Worm (Caenorhabditis elegans): ENCODE data around the gene T16G12.8.

The T16G12.8 gene

DNA sequence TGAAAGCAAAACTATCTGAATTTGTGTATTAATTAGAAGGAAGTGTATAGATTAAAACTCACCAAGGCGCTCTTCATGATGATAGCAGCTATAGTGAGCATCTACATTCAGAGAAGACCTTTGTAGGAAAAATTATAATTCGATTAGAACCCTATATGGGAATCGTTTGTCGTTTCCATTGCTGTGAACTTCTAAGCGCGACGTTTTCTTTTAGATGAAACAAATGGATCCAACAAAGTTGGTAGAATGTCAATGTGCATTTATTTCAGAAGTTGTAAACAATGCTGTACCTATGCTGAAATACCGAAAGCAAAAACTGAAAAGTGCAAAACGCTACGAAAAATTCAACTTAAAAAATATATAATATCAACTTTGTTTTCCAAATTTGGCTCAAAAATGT is 3.1 kb upstream of the T16G12.8 start, which contains the start of gene T16G12.10:
Gene T16G12.10, minus strand, starts transcription at position 101 of the 400 bp plus-strand sequence.
- no peak for TF ChIP-seq unc-62 (GFP tag; optimal IDR thresholded peaks at IDR 0.05)

DNA sequence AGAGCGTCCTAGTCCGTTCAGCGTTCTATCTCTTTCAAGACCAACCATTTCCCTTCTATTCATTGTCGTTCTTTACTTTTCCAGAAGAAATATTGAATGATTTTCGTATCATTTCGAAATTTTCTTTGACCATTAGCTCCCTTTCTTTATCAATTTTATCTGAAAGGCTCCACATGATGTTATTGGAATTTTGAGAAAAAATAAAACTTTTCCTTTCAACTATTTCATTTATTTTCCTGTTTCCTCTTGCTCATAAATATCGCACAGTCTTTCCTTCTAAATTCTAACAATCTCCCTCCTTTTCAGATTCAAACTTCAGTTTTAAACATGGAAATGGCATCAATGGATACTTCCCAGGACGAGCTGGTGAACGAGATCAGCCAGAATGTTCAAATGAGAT is 1.6 kb upstream of the T16G12.8 start, which contains the start of gene T16G12.4:
Gene T16G12.4, plus strand, starts transcription at position 301 of the 400 bp plus-strand sequence.
- no peak for TF ChIP-seq unc-62 (GFP tag; optimal IDR thresholded peaks at IDR 0.05)

- TF ChIP-seq unc-62 (GFP tag; optimal IDR thresholded peaks at IDR 0.05) = no peak
These were observed 1.5 kb downstream of the T16G12.8 start, which contains the start of gene T16G12.13 for ce11 chrIII:10060573-10060972. Gene T16G12.13 (plus strand): TSS chrIII:10060865.

DNA sequence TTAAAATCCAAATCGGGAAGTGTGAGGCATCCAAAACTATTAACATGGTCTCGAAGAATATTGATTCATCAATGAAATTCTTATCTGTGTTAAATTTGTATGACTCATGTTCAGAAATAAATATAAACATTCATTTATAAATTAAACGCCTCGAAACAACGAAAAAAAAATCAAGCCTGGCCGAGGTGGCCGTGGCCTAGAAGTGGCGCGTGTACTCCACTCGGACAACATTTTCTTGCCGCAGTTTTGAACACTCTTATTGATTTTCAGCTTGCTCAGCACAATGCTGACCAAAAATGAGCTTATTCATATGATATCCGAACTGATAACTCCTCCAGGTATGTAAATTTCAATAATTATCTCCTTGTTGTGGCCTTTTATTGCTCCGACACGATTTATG is 5.0 kb downstream of the T16G12.8 start, which contains the start of gene ekl-6:
Gene ekl-6, plus strand, starts transcription at position 265 of the 400 bp plus-strand sequence.
- no peak for TF ChIP-seq unc-62 (GFP tag; optimal IDR thresholded peaks at IDR 0.05)

ce11 chrIII:10069278-10069677 is 10.2 kb downstream of the T16G12.8 start, which contains the start of gene T16G12.6:
Gene T16G12.6 (plus strand): TSS chrIII:10069578.
- TF ChIP-seq unc-62 (GFP tag; optimal IDR thresholded peaks at IDR 0.05) = no peak

DNA sequence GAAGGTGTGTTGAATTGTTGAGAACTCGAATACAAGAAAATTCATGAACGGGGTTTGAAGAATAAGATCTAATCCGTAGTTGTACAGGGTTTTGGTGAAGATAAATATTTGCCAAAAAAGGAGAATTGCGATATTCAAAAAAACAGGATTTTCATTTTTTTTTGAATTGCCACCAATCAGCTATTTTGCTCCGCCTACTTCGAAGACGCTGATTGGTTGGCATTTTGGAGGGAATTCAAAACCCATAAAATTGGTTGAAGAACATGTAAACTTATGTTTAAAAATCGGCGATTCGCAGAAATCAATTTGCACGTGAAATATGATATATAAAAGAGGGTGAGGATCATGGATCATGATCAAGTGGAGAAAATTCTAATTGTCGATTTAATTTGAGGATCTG is 16.9 kb downstream of the T16G12.8 start:
- TF ChIP-seq unc-62 (GFP tag; optimal IDR thresholded peaks at IDR 0.05) = no peak

DNA sequence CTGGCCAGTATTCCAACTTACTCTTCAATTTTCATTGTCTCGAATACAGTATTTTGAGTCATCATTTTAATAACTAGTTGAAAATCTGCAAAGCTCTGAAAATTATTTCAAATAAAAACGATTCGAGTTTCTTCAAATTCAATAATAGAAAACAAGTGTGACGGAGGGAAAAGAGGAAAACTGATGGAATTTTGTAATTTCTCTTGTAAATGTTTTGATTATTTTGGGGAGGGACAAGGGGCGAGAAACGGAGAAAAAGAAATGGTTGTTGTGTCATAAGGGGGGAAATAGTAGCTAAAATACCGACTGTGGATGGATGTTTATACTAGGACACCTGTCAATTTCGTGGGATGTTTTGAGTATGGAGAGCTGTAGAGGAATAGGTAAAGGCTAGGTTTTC is 19.0 kb downstream of the T16G12.8 start, which contains the start of gene T16G12.9:
Gene T16G12.9, minus strand, starts transcription at position 101 of the 400 bp plus-strand sequence.
- no peak for TF ChIP-seq unc-62 (GFP tag; optimal IDR thresholded peaks at IDR 0.05)

DNA sequence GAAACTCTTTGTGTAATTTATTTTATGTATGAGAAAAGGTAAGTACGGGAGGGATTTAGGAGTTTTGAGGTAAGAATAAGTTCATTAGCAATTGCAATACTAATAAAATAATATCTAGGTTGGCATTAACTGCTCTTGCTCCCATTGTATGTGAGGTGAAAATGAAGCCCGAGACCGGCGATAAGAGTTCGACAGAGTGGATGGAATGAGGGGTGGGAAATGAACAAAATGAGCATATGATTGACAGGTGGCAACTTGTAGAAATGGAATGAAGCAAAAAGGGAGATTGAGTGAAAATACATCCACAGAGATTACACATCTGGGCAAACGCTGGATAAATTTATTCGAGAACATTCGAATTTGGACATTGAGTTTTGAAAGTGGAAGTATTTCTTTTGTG is 19.7 kb downstream of the T16G12.8 start:
- no peak for TF ChIP-seq unc-62 (GFP tag; optimal IDR thresholded peaks at IDR 0.05)

DNA sequence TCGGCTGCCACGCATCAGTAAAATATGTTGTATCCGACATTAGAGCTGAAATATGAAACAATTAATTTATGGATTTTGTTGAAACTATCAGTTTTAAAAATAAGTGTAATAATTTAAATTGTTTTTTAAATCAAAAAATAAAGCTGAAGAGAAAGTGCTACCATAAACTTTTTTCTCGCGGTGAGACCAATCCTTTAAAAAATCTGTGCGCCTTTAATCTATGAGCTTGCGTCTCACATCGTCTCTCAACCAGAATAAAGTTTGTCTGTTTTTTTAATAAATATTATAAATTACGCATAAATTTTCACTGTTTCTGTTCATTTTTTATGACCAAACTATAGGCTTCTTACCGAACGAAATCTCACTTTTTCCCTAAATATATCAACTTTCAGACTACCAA is 24.1 kb downstream of the T16G12.8 start, which contains the start of gene T16H12.3:
Gene T16H12.3, minus strand, starts transcription at position 51 of the 400 bp plus-strand sequence.
- TF ChIP-seq unc-62 (GFP tag; optimal IDR thresholded peaks at IDR 0.05) = no peak

DNA sequence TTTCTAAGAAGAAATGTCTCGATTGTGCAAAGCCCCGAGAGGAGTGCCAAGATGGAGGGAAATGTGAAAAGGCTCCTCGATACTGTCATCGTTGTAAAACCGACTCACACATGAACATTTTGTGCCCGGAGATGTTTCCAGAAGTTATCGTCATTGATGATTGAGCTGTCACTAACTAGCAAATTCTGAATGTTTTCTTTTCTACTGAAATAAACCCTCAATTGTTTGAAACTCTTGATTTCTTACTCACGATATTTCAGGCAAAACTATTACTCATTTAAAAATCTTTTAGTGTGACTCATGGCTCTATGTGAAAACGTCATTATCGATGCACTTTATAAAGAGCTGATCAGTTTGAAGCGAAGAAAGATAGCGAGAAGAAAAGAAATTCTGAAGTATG is 26.0 kb downstream of the T16G12.8 start, which contains the start of gene T16H12.13:
Gene T16H12.13, plus strand, starts transcription at position 301 of the 400 bp plus-strand sequence.
- TF ChIP-seq unc-62 (GFP tag; optimal IDR thresholded peaks at IDR 0.05) = no peak

- no peak for TF ChIP-seq unc-62 (GFP tag; optimal IDR thresholded peaks at IDR 0.05)
These were observed 26.5 kb downstream of the T16G12.8 start for ce11 chrIII:10085574-10085973.

DNA sequence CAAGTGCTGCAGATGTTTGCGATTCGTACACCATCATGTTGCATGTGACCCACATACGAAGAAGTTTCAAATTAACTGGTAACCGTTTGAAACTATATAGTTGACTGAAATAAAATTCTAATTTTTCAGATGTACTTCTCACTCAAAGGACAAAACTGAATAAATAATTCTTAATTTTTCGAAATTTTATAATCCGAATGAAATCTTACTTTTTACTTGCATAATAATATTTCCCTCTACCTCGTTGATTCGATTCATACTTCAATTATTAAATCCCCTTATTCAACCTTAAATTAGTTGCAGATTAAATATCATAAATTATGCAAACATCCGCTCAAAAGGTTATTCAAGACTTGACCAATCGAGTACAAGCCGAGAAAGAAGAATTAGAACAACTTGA is 26.9 kb downstream of the T16G12.8 start, which contains the start of gene T16H12.2:
Gene T16H12.2, plus strand, starts transcription at position 301 of the 400 bp plus-strand sequence.
- TF ChIP-seq unc-62 (GFP tag; optimal IDR thresholded peaks at IDR 0.05) = no peak

DNA sequence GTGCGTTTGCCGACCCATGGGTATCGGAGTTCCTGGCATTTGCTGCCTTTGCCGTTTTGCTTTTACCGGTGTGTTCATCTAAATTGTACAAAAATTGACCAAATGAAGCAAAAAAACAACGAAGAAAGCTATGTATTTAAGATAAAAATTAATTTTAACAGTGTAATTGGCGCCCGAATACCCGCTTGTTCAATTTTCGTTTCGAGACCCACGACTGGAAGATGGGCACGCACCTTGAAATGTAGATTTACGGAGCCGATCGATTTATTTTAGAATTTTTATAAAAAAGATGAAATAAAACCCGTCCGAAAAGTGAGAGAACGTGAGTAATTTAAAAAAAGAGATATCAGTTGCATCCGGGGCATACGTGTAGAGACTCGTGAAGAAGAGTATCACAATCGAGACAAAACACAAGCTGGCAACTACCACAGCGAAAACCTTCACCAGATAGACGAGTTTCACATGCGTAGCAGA is 29.4 kb downstream of the T16G12.8 start, which contains the start of gene hal-2:
Gene hal-2, minus strand, starts transcription at position 424 of the 474 bp plus-strand sequence.
- no peak for TF ChIP-seq unc-62 (GFP tag; optimal IDR thresholded peaks at IDR 0.05)

ce11 chrIII:10090685-10091084 is 31.6 kb downstream of the T16G12.8 start, which contains the start of gene gtf-2H2C:
Gene gtf-2H2C (minus strand): TSS chrIII:10090785.
- TF ChIP-seq unc-62 (GFP tag; optimal IDR thresholded peaks at IDR 0.05) = no peak

DNA sequence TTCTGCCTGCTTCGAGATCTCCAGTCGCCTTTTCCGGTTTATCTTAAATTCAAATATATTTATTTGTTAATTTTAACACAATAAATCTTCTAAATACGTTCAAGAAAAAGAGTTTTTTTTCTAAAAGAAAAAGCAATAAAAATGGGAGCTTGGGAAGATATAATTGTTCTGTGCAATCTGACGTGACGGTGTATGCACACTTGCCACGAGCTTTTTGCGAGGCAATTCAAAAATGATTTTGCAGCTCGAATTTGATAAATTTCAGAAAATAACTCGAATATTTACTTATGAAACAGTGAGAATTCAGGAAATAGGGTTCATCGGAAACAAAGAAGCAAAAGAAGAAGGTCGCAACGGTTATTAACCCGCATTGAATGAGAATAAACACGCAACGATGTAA is 34.0 kb downstream of the T16G12.8 start:
- no peak for TF ChIP-seq unc-62 (GFP tag; optimal IDR thresholded peaks at IDR 0.05)

ce11 chrIII:10094538-10094937 is 35.4 kb downstream of the T16G12.8 start:
- TF ChIP-seq unc-62 (GFP tag; optimal IDR thresholded peaks at IDR 0.05) = no peak

DNA sequence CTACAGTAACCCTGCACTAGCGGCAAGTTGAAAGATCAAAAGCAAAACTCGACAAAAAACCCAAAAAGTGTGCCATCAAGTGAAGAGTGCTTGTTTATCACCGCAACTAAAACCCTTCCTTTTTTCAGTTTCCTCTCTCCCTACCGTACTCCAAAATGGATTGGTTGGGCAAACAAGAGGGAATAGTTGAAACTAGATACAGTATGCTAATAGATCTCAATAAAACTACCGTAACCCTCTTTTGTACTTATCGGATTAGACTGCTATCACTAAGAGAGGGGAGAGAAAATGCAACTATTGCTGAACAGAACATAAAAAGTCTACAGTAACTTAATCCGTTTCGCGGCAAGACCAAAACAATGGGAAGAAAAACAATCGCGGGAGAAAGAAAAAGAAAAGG is 36.3 kb downstream of the T16G12.8 start:
- TF ChIP-seq unc-62 (GFP tag; optimal IDR thresholded peaks at IDR 0.05) = no peak

Data from whole organism, dauer.